Fruit fly (Drosophila melanogaster) S2 (cell line): ENCODE data around the gene CG6621.

Source experiments
- CG8478 ChIP-seq: fragments of >200 bp; optimal IDR thresholded peaks from 2 replicates; lab custom pipeline; 2018
- CTCF ChIP-seq, 2 experiments: fragments of >200 bp; optimal IDR thresholded peaks; 2 replicates each; lab custom pipeline; 2018

dm6 chr3R:10881824-10882559 is 11.3 kb downstream of the CG6621 start, which contains the start of gene Tpc1:
- no peak for TF ChIP-seq CG8478
- no peak for TF ChIP-seq CTCF (optimal IDR thresholded peaks at IDR 0.05; lab: Kevin White, UChicago)
